Worm (Caenorhabditis elegans): ENCODE data around the gene lin-13.

- TF ChIP-seq unc-62 (GFP tag; optimal IDR thresholded peaks at IDR 0.05): no peak
- TF ChIP-seq hmg-11 (tag; optimal IDR thresholded peaks at IDR 0.05): no peak
- no peak for TF ChIP-seq elt-3 (tag; optimal IDR thresholded peaks at IDR 0.05)
- no peak for TF ChIP-seq eor-1 (tag; optimal IDR thresholded peaks at IDR 0.05)
- TF ChIP-seq nhr-237 (tag; optimal IDR thresholded peaks at IDR 0.05): no peak
- TF ChIP-seq jun-1 (tag; optimal IDR thresholded peaks at IDR 0.05): no peak
- TF ChIP-seq elt-1 (tag; optimal IDR thresholded peaks at IDR 0.05): no peak
- no peak for TF ChIP-seq zag-1 (tag; optimal IDR thresholded peaks at IDR 0.05)
- no peak for TF ChIP-seq fos-1 (tag; optimal IDR thresholded peaks at IDR 0.05)
Measured at ce11 chrIII:7655932-7656331, 53.4 kb downstream of the lin-13 start, which contains the start of gene baz-2.
